Fruit fly (Drosophila melanogaster): Measurements from ENCODE around the gene CG17145.

dm6 chr3L:20241987-20242982 lies 20.7 kb downstream of the CG17145 start:
- TF ChIP-seq CG8159 (tag; optimal IDR thresholded peaks at IDR 0.05) (peak; percentile 53), CG15710 (tag; optimal IDR thresholded peaks at IDR 0.05) (peak; percentile 48), rn (GFP tag; IDR thresholded peaks at IDR 0.05) (0 out of 2 replicates have a peak, but pooled peaks have one; percentile 10), CG10348 (GFP tag; IDR thresholded peaks at IDR 0.05) (no peak), D1 (tag; optimal IDR thresholded peaks at IDR 0.05) (no peak), CG9948 (tag; optimal IDR thresholded peaks at IDR 0.05) (peak; percentile 47), gl (tag; optimal IDR thresholded peaks at IDR 0.05) (no peak), CG32121 (GFP tag; IDR thresholded peaks at IDR 0.05) (peak; percentile 61; the same call in 1 of the 2 replicates), EcR (GFP tag; optimal IDR thresholded peaks at IDR 0.05) (no peak), Pif1A (GFP tag; optimal IDR thresholded peaks at IDR 0.05) (no peak), CG14655 (GFP tag; optimal IDR thresholded peaks at IDR 0.05) (no peak), CG4496 (GFP tag; IDR thresholded peaks at IDR 0.05) (peak; percentile 81)

All from whole organism, pupa.